Worm (Caenorhabditis elegans): ENCODE data around the gene mpst-4.

Gene mpst-4

DNA sequence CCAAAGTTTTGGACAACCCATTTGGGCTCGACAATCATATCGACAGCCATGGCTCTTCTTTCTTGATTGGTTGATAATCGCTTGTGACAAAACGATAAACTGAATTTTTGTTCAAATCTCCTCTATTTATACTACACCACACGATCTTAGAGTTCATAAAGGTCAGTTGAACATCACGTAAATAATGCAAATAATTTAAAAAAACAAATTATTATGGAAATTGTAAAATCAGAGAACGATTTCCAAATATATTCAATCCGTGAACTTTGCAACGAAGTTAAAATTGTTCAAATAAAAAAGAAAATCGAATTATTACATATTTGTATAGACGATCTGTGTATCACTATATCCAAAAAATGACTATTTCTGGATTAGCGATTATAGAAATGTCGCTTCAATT, at the start of gene mpst-4, which contains the start of gene F11G11.14:
Gene mpst-4, minus strand, starts transcription at position 101 of the 400 bp plus-strand sequence.
Gene F11G11.14, plus strand, starts transcription at position 325 of the 400 bp plus-strand sequence.
- TF ChIP-seq nhr-11 (tag; optimal IDR thresholded peaks at IDR 0.05) (no peak), ZK546.5 (tag; optimal IDR thresholded peaks at IDR 0.05) (no peak), nhr-21 (tag; optimal IDR thresholded peaks at IDR 0.05) (no peak), Y55F3AM.14 (GFP tag; optimal IDR thresholded peaks at IDR 0.05) (no peak), nhr-25 (tag; optimal IDR thresholded peaks at IDR 0.05) (no peak), ztf-4 (tag; optimal IDR thresholded peaks at IDR 0.05) (no peak), mbf-1 (tag; optimal IDR thresholded peaks at IDR 0.05) (no peak), nhr-6 (tag; optimal IDR thresholded peaks at IDR 0.05) (no peak), zag-1 (tag; optimal IDR thresholded peaks at IDR 0.05) (no peak), ama-1 (optimal IDR thresholded peaks at IDR 0.05) (no peak), dmd-4 (tag; optimal IDR thresholded peaks at IDR 0.05) (no peak)

DNA sequence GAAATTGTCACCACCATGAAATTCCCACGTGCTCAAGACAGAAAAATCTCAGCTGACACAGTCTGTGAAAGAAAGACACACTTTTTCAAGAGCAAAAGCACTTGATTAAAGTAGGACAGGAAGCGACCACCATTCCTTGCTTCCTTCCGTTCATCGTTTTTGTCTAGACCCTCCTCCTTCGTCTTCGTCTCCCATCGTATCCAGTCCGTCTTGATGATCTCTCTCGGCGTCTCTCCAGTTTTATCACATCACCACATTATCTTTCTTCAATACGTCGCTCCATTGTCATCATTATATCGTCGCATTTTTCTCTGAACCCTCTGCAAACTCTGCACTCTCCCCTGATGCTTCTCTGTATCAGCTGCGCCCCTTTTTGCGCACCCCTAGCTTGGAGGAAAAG, 44.9 kb upstream of the mpst-4 start:
- TF ChIP-seq mab-5 (tag; optimal IDR thresholded peaks at IDR 0.05) = no peak
- TF ChIP-seq C34F6.9 (tag; optimal IDR thresholded peaks at IDR 0.05) = peak; percentile 40
- TF ChIP-seq elt-3 (tag; optimal IDR thresholded peaks at IDR 0.05) = no peak
- no peak for TF ChIP-seq egl-27 (tag; optimal IDR thresholded peaks at IDR 0.05)
- TF ChIP-seq alr-1 (tag; optimal IDR thresholded peaks at IDR 0.05) = no peak
- peak; percentile 43 for TF ChIP-seq nhr-129 (tag; optimal IDR thresholded peaks at IDR 0.05)
- no peak for TF ChIP-seq mbf-1 (tag; optimal IDR thresholded peaks at IDR 0.05)
- TF ChIP-seq nhr-6 (tag; optimal IDR thresholded peaks at IDR 0.05) = no peak
- no peak for TF ChIP-seq ztf-1 (GFP tag; conservative IDR thresholded peaks at IDR 0.05)
- no peak for TF ChIP-seq aly-2 (tag; optimal IDR thresholded peaks at IDR 0.05)
- TF ChIP-seq unc-39 (tag; optimal IDR thresholded peaks at IDR 0.05) = no peak
- no peak for TF ChIP-seq nhr-10 (tag; optimal IDR thresholded peaks at IDR 0.05)
- no peak for TF ChIP-seq snpc-4 (tag; optimal IDR thresholded peaks at IDR 0.05)
- TF ChIP-seq R02D3.7 (tag; optimal IDR thresholded peaks at IDR 0.05) = no peak
- no peak for TF ChIP-seq nhr-11 (tag; optimal IDR thresholded peaks at IDR 0.05)
- TF ChIP-seq ama-1 (optimal IDR thresholded peaks at IDR 0.05) = no peak
- no peak for TF ChIP-seq ceh-16 (tag; optimal IDR thresholded peaks at IDR 0.05)
- peak; percentile 25 for TF ChIP-seq sma-9 (GFP tag; optimal IDR thresholded peaks at IDR 0.05)
- no peak for TF ChIP-seq sma-9 (tag; optimal IDR thresholded peaks at IDR 0.05)
- no peak for TF ChIP-seq lin-39 (tag; optimal IDR thresholded peaks at IDR 0.05)
- TF ChIP-seq sma-3 (GFP tag; optimal IDR thresholded peaks at IDR 0.05) = peak; percentile 7
- TF ChIP-seq ztf-4 (tag; optimal IDR thresholded peaks at IDR 0.05) = peak; percentile 25
- no peak for TF ChIP-seq nhr-21 (tag; optimal IDR thresholded peaks at IDR 0.05)
- peak in 1 of 2 experiments; percentile 25 for TF ChIP-seq lsy-2 (tag; optimal IDR thresholded peaks at IDR 0.05)
- no peak for TF ChIP-seq blmp-1 (tag; optimal IDR thresholded peaks at IDR 0.05; ENCODE audit: insufficient read depth)
- no peak for TF ChIP-seq peb-1 (tag; optimal IDR thresholded peaks at IDR 0.05)
- peak; percentile 18 for TF ChIP-seq Y55F3AM.14 (GFP tag; optimal IDR thresholded peaks at IDR 0.05)
- TF ChIP-seq zag-1 (tag; optimal IDR thresholded peaks at IDR 0.05) = peak; percentile 22
- TF ChIP-seq unc-55 (GFP tag; optimal IDR thresholded peaks at IDR 0.05) = peak; percentile 62
- peak; percentile 10 for TF ChIP-seq fos-1 (tag; optimal IDR thresholded peaks at IDR 0.05)
- TF ChIP-seq lin-13 (GFP tag; optimal IDR thresholded peaks at IDR 0.05) = no peak
- no peak for TF ChIP-seq sem-4 (tag; optimal IDR thresholded peaks at IDR 0.05)
- no peak for TF ChIP-seq ceh-82 (tag; optimal IDR thresholded peaks at IDR 0.05)
- no peak for TF ChIP-seq dmd-4 (tag; optimal IDR thresholded peaks at IDR 0.05)
- no peak for TF ChIP-seq unc-62 (GFP tag; optimal IDR thresholded peaks at IDR 0.05)
- TF ChIP-seq gmeb-1 (tag; optimal IDR thresholded peaks at IDR 0.05) = no peak
- TF ChIP-seq skn-1 (tag; optimal IDR thresholded peaks at IDR 0.05) = no peak
- TF ChIP-seq nhr-77 (tag; optimal IDR thresholded peaks at IDR 0.05) = no peak
- no peak for TF ChIP-seq nhr-23 (tag; optimal IDR thresholded peaks at IDR 0.05)
- TF ChIP-seq nhr-237 (tag; optimal IDR thresholded peaks at IDR 0.05) = no peak
- no peak for TF ChIP-seq elt-1 (tag; optimal IDR thresholded peaks at IDR 0.05)
- TF ChIP-seq nhr-25 (tag; optimal IDR thresholded peaks at IDR 0.05) = no peak
- TF ChIP-seq mdl-1 (tag; optimal IDR thresholded peaks at IDR 0.05) = no peak
- no peak for TF ChIP-seq lin-11 (tag; optimal IDR thresholded peaks at IDR 0.05)
- peak; percentile 28 for TF ChIP-seq F13H6.1 (tag; optimal IDR thresholded peaks at IDR 0.05)
- TF ChIP-seq crh-2 (tag; optimal IDR thresholded peaks at IDR 0.05) = no peak
- no peak for TF ChIP-seq ztf-11 (tag; optimal IDR thresholded peaks at IDR 0.05)
- no peak for TF ChIP-seq nhr-12 (tag; optimal IDR thresholded peaks at IDR 0.05)

Data from whole organism, L2 larva.